Worm (Caenorhabditis elegans) whole organism, L2 larva: ENCODE results near the gene aexr-1.

Experiments
- C34F6.9 ChIP-seq: fragments of 150-350 bp; optimal IDR thresholded peaks from 2 replicates; lab custom pipeline; 2014; ENCODE audit warnings: missing biosample characterization, missing genetic modification characterization
- F13H6.1 ChIP-seq: sonication (generic microtip); optimal IDR thresholded peaks from 2 replicates; lab custom pipeline; 2016; ENCODE audit warnings: missing genetic modification characterization, missing compliant biosample characterization
- alr-1 ChIP-seq: fragments of 150-350 bp; optimal IDR thresholded peaks from 2 replicates; lab custom pipeline; 2014; ENCODE audit warnings: missing biosample characterization, missing genetic modification characterization
- aly-2 ChIP-seq: fragments of 150-350 bp; optimal IDR thresholded peaks from 2 replicates; lab custom pipeline; 2014; ENCODE audit warnings: missing biosample characterization, missing genetic modification characterization
- blmp-1 ChIP-seq: sonication (generic microtip); optimal IDR thresholded peaks from 2 replicates; lab custom pipeline; 2017; ENCODE audit warnings: missing genetic modification characterization, mild to moderate bottlenecking, missing compliant biosample characterization, antibody characterized with exemption, moderate library complexity; ENCODE audit not compliant: insufficient read depth
- ceh-16 ChIP-seq: fragments of 150-350 bp; optimal IDR thresholded peaks from 2 replicates; lab custom pipeline; 2014; ENCODE audit warnings: missing biosample characterization, missing genetic modification characterization
- ceh-82 ChIP-seq: fragments of 150-350 bp; optimal IDR thresholded peaks from 2 replicates; lab custom pipeline; 2014; ENCODE audit warnings: missing biosample characterization, missing genetic modification characterization
- crh-2 ChIP-seq: sonication (generic microtip); optimal IDR thresholded peaks from 2 replicates; lab custom pipeline; 2017; ENCODE audit warnings: missing biosample characterization, missing genetic modification characterization
- dmd-4 ChIP-seq: sonication (generic microtip); optimal IDR thresholded peaks from 2 replicates; lab custom pipeline; 2017; ENCODE audit warnings: missing biosample characterization, missing genetic modification characterization
- egl-27 ChIP-seq: sonication (generic microtip); optimal IDR thresholded peaks from 3 replicates; lab custom pipeline; 2017; ENCODE audit warnings: missing biosample characterization, missing genetic modification reagents, missing genetic modification characterization
- elt-3 ChIP-seq: sonication (generic microtip); optimal IDR thresholded peaks from 2 replicates; lab custom pipeline; 2017; ENCODE audit warnings: missing biosample characterization, missing genetic modification characterization
- fos-1 ChIP-seq: fragments of 150-350 bp; optimal IDR thresholded peaks from 2 replicates; lab custom pipeline; 2014; ENCODE audit warnings: missing biosample characterization, missing genetic modification characterization
- gmeb-1 ChIP-seq: fragments of 150-350 bp; optimal IDR thresholded peaks from 2 replicates; lab custom pipeline; 2014; ENCODE audit warnings: missing biosample characterization, missing genetic modification characterization
- lin-11 ChIP-seq: fragments of 150-350 bp; sonication (generic microtip); optimal IDR thresholded peaks from 2 replicates; lab custom pipeline; 2014; ENCODE audit warnings: missing biosample characterization, missing genetic modification characterization, inconsistent platforms, mixed read lengths
- lin-13 ChIP-seq: fragments of 150-350 bp; optimal IDR thresholded peaks from 2 replicates; lab custom pipeline; 2014; ENCODE audit warnings: missing biosample characterization, missing genetic modification reagents, missing genetic modification characterization
- mab-5 ChIP-seq: fragments of 150-350 bp; optimal IDR thresholded peaks from 2 replicates; lab custom pipeline; 2014; ENCODE audit warnings: missing biosample characterization, missing genetic modification characterization
- mbf-1 ChIP-seq: sonication (generic microtip); optimal IDR thresholded peaks from 2 replicates; lab custom pipeline; 2017; ENCODE audit warnings: missing biosample characterization, missing genetic modification characterization
- nhr-11 ChIP-seq: fragments of 150-350 bp; optimal IDR thresholded peaks from 2 replicates; lab custom pipeline; 2014; ENCODE audit warnings: missing biosample characterization, missing genetic modification characterization
- nhr-12 ChIP-seq: fragments of 150-350 bp; optimal IDR thresholded peaks from 2 replicates; lab custom pipeline; 2014; ENCODE audit warnings: missing biosample characterization, missing genetic modification characterization
- nhr-129 ChIP-seq: fragments of 150-350 bp; optimal IDR thresholded peaks from 2 replicates; lab custom pipeline; 2014; ENCODE audit warnings: missing biosample characterization, missing genetic modification characterization
- nhr-21 ChIP-seq: fragments of 150-350 bp; optimal IDR thresholded peaks from 2 replicates; lab custom pipeline; 2014; ENCODE audit warnings: missing biosample characterization, missing genetic modification characterization
- nhr-23 ChIP-seq: fragments of 150-350 bp; optimal IDR thresholded peaks from 2 replicates; lab custom pipeline; 2014; ENCODE audit warnings: missing biosample characterization, missing genetic modification reagents, missing genetic modification characterization
- nhr-25 ChIP-seq: fragments of 150-350 bp; sonication (generic microtip); optimal IDR thresholded peaks from 3 replicates; lab custom pipeline; 2014; ENCODE audit warnings: missing biosample characterization, missing genetic modification characterization
- nhr-77 ChIP-seq: fragments of 150-350 bp; optimal IDR thresholded peaks from 2 replicates; lab custom pipeline; 2014; ENCODE audit warnings: missing biosample characterization, missing genetic modification characterization
- peb-1 ChIP-seq: fragments of 150-350 bp; optimal IDR thresholded peaks from 2 replicates; lab custom pipeline; 2014; ENCODE audit warnings: missing biosample characterization, missing genetic modification characterization
- sem-4 ChIP-seq: fragments of 150-350 bp; optimal IDR thresholded peaks from 2 replicates; lab custom pipeline; 2014; ENCODE audit warnings: missing biosample characterization, missing genetic modification reagents, missing genetic modification characterization
- sma-9 ChIP-seq, 2 experiments: fragments of 150-350 bp in 1 of 2; sonication (generic microtip) in 1 of 2; optimal IDR thresholded peaks; 2 replicates each; lab custom pipeline; 2014 to 2016; ENCODE audit warnings: missing genetic modification characterization in 2 of 2, mild to moderate bottlenecking in 1 of 2, missing biosample characterization in 1 of 2, missing compliant biosample characterization in 1 of 2, missing genetic modification reagents in 1 of 2, moderate library complexity in 1 of 2
- snpc-4 ChIP-seq: fragments of 150-350 bp; optimal IDR thresholded peaks from 2 replicates; lab custom pipeline; 2014; ENCODE audit warnings: missing biosample characterization, missing genetic modification characterization
- unc-39 ChIP-seq: fragments of 150-350 bp; optimal IDR thresholded peaks from 2 replicates; lab custom pipeline; 2014; ENCODE audit warnings: missing biosample characterization, missing genetic modification characterization
- ztf-1 ChIP-seq: fragments of 200-800 bp; sonication (Bioruptor generic); conservative IDR thresholded peaks from 2 replicates; pipeline ENCODE4 v1.3.6; 2022; ENCODE audit warnings: missing genetic modification characterization, missing compliant biosample characterization
- ztf-11 ChIP-seq: sonication (generic microtip); optimal IDR thresholded peaks from 2 replicates; lab custom pipeline; 2017; ENCODE audit warnings: missing biosample characterization, missing genetic modification characterization
- ztf-4 ChIP-seq: fragments of 150-350 bp; optimal IDR thresholded peaks from 2 replicates; lab custom pipeline; 2014; ENCODE audit warnings: missing biosample characterization, missing genetic modification characterization

The aexr-1 gene

ce11 chrX:6593178-6593786, 41.8 kb downstream of the aexr-1 start (continued):
- TF ChIP-seq peb-1 (no peak), nhr-77 (tag; lab: Kevin White, UChicago) (no peak), lin-13 (peak; percentile 61), mab-5 (tag; lab: Kevin White, UChicago) (peak; percentile 29), F13H6.1 (tag; lab: Kevin White, UChicago) (peak; percentile 81), sem-4 (tag; lab: Kevin White, UChicago) (no peak), sma-9 (GFP tag; optimal IDR thresholded peaks at IDR 0.05; lab: Kevin White, UChicago) (peak; percentile 83), sma-9 (tag; optimal IDR thresholded peaks at IDR 0.05; lab: Kevin White, UChicago) (no peak), nhr-11 (tag; lab: Kevin White, UChicago) (peak; percentile 15), lin-11 (no peak), nhr-21 (tag; lab: Kevin White, UChicago) (peak; percentile 53), snpc-4 (tag; lab: Kevin White, UChicago) (peak; percentile 40), mbf-1 (tag; lab: Kevin White, UChicago) (no peak), nhr-23 (tag; lab: Kevin White, UChicago) (no peak), ceh-16 (tag; lab: Kevin White, UChicago) (no peak), nhr-12 (tag; lab: Kevin White, UChicago) (no peak), crh-2 (tag; lab: Kevin White, UChicago) (peak; percentile 63)

ce11 chrX:6591674-6592073, 43.4 kb downstream of the aexr-1 start:
- TF ChIP-seq F13H6.1 (tag; lab: Kevin White, UChicago) (peak; percentile 63), nhr-12 (tag; lab: Kevin White, UChicago) (no peak), nhr-129 (tag; lab: Kevin White, UChicago) (peak; percentile 67), fos-1 (no peak), aly-2 (no peak), sma-9 (GFP tag; optimal IDR thresholded peaks at IDR 0.05; lab: Kevin White, UChicago) (peak; percentile 21), sma-9 (tag; optimal IDR thresholded peaks at IDR 0.05; lab: Kevin White, UChicago) (no peak), dmd-4 (tag; lab: Kevin White, UChicago) (no peak)

ce11 chrX:6588495-6588894, 46.6 kb downstream of the aexr-1 start, which contains the start of gene fbxl-4:
Gene fbxl-4, plus strand, starts transcription at chrX:6588795.
- TF ChIP-seq sem-4 (tag; lab: Kevin White, UChicago) (no peak), blmp-1 (no peak), snpc-4 (tag; lab: Kevin White, UChicago) (no peak), mbf-1 (tag; lab: Kevin White, UChicago) (no peak), ceh-82 (tag; lab: Kevin White, UChicago) (no peak), ztf-11 (tag; lab: Kevin White, UChicago) (no peak), alr-1 (tag; lab: Kevin White, UChicago) (no peak)

- no peak for TF ChIP-seq nhr-23 (tag; lab: Kevin White, UChicago)
- TF ChIP-seq elt-3 (tag; lab: Kevin White, UChicago) = no peak
- no peak for TF ChIP-seq C34F6.9 (tag; lab: Kevin White, UChicago)
- TF ChIP-seq lin-11 = no peak
- no peak for TF ChIP-seq sma-9 (GFP tag; optimal IDR thresholded peaks at IDR 0.05; lab: Kevin White, UChicago)
- no peak for TF ChIP-seq sma-9 (tag; optimal IDR thresholded peaks at IDR 0.05; lab: Kevin White, UChicago)
- TF ChIP-seq gmeb-1 (tag; lab: Kevin White, UChicago) = no peak
- TF ChIP-seq ztf-4 (tag; lab: Kevin White, UChicago) = no peak
- no peak for TF ChIP-seq ztf-1 (GFP tag; lab: Robert Waterston, UW)
- no peak for TF ChIP-seq nhr-25
- no peak for TF ChIP-seq blmp-1
- no peak for TF ChIP-seq nhr-11 (tag; lab: Kevin White, UChicago)
- TF ChIP-seq unc-39 = no peak
- no peak for TF ChIP-seq nhr-21 (tag; lab: Kevin White, UChicago)
- TF ChIP-seq dmd-4 (tag; lab: Kevin White, UChicago) = no peak
- TF ChIP-seq egl-27 = no peak
Measured at ce11 chrX:6583385-6583784, 51.7 kb downstream of the aexr-1 start.
